Fruit fly (Drosophila melanogaster): Measurements from ENCODE around the gene CG3224.

CG3224 gene

DNA sequence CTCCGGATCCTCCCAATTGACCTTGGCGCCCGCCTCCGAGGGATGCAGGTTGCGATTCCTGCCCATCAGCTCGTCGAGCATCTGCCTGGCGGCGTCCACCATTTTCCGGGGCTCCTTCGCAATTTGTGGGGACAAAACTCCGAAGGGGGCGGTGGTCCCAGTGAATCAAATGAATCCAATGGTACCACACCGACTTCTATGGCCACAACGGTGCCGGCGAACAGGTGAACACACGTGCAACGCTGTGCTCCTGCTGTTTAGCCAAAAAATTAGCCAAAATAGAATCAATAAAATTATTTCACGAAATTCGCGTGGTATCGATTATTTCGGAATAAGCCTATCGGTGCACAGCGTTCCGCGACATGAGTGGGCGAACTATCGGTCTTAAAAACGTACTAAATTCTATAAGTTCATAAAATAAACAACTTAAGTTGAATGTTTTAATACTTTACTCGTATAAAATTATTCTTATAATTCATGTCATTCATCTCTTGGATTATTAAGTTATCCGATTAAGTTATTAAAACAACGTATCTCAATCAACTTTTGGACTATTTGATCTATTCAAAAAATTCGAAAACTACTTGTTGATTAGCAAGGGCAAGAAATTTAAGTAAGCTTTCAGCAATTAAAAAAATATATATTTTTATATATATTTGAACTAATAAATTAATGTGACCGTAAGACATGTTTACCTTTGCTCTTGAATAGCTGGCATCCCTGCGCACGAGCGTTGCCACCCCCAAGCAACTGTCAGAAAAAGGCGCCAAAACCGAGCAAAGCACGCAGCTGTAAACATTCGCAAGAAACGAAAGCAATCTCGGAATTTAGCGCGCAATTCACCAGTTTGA, 12.6 kb upstream of the CG3224 start, which contains the start of the genes CG3198 and Mcm6:
TSS of gene CG3198 (minus strand) at position 337 of the 851 bp plus-strand sequence.
TSS of gene Mcm6 (plus strand) at position 751 of the 851 bp plus-strand sequence.
- no peak for TF ChIP-seq Clk (GFP tag; optimal IDR thresholded peaks at IDR 0.05)
- TF ChIP-seq CG11617 (GFP tag; optimal IDR thresholded peaks at IDR 0.05): peak; percentile 33

DNA sequence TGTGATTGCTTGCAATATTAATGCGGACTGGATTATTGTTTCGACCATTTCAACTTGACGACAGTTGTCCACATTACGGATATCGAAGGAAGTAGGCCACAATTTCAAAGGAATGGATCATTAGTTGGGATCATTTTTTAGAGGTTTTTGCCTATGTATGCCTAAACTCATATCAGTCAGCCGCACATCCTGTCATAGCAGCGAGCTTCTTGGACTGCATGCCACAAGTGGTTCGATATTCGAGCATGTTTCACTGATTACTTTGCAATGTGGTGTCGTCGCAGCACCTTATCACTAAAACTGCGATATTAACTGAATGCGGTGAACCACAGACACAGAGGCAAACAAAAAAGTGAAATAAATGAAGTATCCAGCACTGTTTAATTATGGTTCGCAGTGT, 2.7 kb upstream of the CG3224 start:
- TF ChIP-seq CG11617 (GFP tag; optimal IDR thresholded peaks at IDR 0.05) (no peak), tj (GFP tag; optimal IDR thresholded peaks at IDR 0.05) (peak; percentile 3)

DNA sequence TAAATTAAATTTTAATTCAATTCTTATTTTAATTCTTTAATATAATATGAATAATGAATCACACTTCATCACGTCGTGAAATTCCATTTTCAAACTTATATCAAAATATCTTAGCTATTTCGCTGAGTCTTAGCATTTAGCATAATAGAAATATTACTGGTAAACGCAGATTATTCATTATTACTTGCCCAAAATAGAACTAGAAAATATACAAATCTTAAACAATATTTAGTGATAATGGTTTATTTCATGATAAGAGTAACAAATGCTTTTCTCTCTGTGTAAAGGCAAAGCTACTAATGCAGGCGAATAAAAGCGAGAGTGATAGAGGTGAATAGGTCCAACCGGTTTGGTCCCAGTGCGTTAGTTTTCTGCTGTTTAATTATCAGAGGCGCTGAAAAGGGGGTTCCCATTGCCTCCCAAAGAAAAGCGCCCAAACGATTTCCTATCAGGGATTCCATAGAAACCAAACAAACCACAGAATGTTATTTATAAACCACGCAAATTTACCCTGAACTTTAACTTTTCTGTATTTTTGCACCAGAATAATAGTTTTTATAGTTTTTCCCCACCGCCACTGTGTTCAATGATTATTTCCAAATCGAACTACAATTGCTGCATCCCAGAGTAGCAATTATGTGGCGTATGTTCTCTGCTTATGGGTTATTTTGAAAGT, 1.8 kb upstream of the CG3224 start:
- TF ChIP-seq CG7101 (tag; optimal IDR thresholded peaks at IDR 0.05): no peak
- TF ChIP-seq Mnt (GFP tag; optimal IDR thresholded peaks at IDR 0.05): no peak
- TF ChIP-seq CG1620 (GFP tag; optimal IDR thresholded peaks at IDR 0.05): no peak
- TF ChIP-seq CG33017 (tag; optimal IDR thresholded peaks at IDR 0.05): no peak
- no peak for TF ChIP-seq toe (GFP tag; optimal IDR thresholded peaks at IDR 0.05)
- TF ChIP-seq CG12768 (GFP tag; optimal IDR thresholded peaks at IDR 0.05): no peak
- no peak for TF ChIP-seq cnc (optimal IDR thresholded peaks at IDR 0.05)
- no peak for TF ChIP-seq CG11617 (GFP tag; optimal IDR thresholded peaks at IDR 0.05)
- no peak for TF ChIP-seq cic (GFP tag; optimal IDR thresholded peaks at IDR 0.05)
- TF ChIP-seq tj (GFP tag; optimal IDR thresholded peaks at IDR 0.05): no peak
- no peak for TF ChIP-seq kay (GFP tag; ENCODE audit: borderline replicate concordance)
- TF ChIP-seq ovo (GFP tag; optimal IDR thresholded peaks at IDR 0.05): no peak
- TF ChIP-seq CG5204 (GFP tag; optimal IDR thresholded peaks at IDR 0.05): no peak
- no peak for TF ChIP-seq pad (GFP tag; optimal IDR thresholded peaks at IDR 0.05)
- TF ChIP-seq bab1 (GFP tag; optimal IDR thresholded peaks at IDR 0.05): no peak
- TF ChIP-seq Hr96 (GFP tag; optimal IDR thresholded peaks at IDR 0.05): no peak
- no peak for TF ChIP-seq CG7045 (GFP tag; optimal IDR thresholded peaks at IDR 0.05)
- TF ChIP-seq CG14711 (tag; optimal IDR thresholded peaks at IDR 0.05): no peak
- no peak for TF ChIP-seq Clk (GFP tag; optimal IDR thresholded peaks at IDR 0.05)

DNA sequence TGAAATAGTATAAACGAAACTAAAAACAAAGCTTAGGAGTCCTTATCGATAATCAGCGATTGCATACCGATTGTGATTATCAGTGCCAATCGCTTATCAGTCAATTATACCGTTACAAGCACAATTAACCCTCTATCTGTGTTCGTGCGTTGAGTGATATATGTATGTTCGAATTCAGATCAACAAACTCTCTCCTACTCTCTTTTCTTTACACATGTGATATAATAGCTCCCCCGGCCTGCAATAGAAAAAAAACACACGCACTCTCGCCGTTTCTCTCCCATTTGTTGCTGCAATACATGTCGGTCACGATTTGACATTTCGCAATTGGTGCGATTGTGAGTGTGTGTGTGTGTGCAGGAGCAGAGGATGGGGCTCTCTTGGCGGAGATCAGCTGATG, 1.1 kb upstream of the CG3224 start:
- TF ChIP-seq CG7045 (GFP tag; optimal IDR thresholded peaks at IDR 0.05): no peak
- TF ChIP-seq CG14711 (tag; optimal IDR thresholded peaks at IDR 0.05): no peak
- peak; percentile 74 for TF ChIP-seq ovo (GFP tag; optimal IDR thresholded peaks at IDR 0.05)
- TF ChIP-seq Clk (GFP tag; optimal IDR thresholded peaks at IDR 0.05): no peak
- no peak for TF ChIP-seq cnc (optimal IDR thresholded peaks at IDR 0.05)
- TF ChIP-seq CG12768 (GFP tag; optimal IDR thresholded peaks at IDR 0.05): no peak
- no peak for TF ChIP-seq bab1 (GFP tag; optimal IDR thresholded peaks at IDR 0.05)
- TF ChIP-seq kay (GFP tag; ENCODE audit: borderline replicate concordance): peak; percentile 43
- no peak for TF ChIP-seq CG33017 (tag; optimal IDR thresholded peaks at IDR 0.05)
- TF ChIP-seq CG1620 (GFP tag; optimal IDR thresholded peaks at IDR 0.05): no peak
- no peak for TF ChIP-seq Crg-1 (GFP tag; optimal IDR thresholded peaks at IDR 0.05)
- peak; percentile 73 for TF ChIP-seq pad (GFP tag; optimal IDR thresholded peaks at IDR 0.05)
- no peak for TF ChIP-seq Mnt (GFP tag; optimal IDR thresholded peaks at IDR 0.05)
- TF ChIP-seq Hr96 (GFP tag; optimal IDR thresholded peaks at IDR 0.05): no peak
- no peak for TF ChIP-seq cic (GFP tag; optimal IDR thresholded peaks at IDR 0.05)

DNA sequence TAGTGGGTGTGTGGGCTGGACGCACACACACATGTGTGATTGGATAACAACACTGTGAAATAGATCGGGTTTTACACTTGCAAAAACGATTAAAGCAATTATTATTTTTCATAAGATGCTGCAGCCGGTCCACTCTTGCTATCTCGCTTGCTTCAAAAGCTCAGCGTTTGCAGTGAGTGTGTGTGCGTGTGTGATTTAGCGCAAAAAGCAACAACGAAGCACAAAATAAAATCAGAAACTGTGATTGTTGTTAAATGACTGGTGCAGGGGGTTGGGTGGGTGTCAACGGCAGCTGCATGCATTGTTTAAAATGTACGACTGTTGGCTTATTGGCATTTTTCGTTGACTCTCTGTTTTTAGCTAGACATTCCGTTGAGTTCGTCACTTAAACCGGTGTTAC, 618 bp upstream of the CG3224 start:
- TF ChIP-seq tj (GFP tag; optimal IDR thresholded peaks at IDR 0.05): peak; percentile 67
- no peak for TF ChIP-seq pad (GFP tag; optimal IDR thresholded peaks at IDR 0.05)

DNA sequence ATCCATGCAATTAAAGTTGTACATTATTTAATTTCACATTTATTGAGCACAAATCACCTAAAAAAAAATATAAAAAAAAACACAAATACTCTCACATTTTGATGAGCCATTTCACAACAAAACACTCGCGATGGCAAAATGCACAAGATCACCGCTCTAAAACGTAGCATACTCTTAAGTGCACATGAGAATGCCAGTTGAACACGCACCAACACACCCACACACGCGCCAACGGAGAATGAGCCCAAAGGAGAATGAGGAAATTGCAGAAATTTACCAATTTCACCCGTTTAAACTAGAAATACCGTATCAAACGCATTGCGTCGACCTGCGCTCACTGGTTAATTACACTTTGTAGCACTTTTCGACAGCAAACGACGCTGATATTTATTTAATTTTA, 1.3 kb downstream of the CG3224 start:
- TF ChIP-seq CG14711 (tag; optimal IDR thresholded peaks at IDR 0.05) (no peak), CG7101 (tag; optimal IDR thresholded peaks at IDR 0.05) (no peak), Clk (GFP tag; optimal IDR thresholded peaks at IDR 0.05) (no peak), CG12768 (GFP tag; optimal IDR thresholded peaks at IDR 0.05) (no peak), Crg-1 (GFP tag; optimal IDR thresholded peaks at IDR 0.05) (no peak), Hr96 (GFP tag; optimal IDR thresholded peaks at IDR 0.05) (no peak), CG11617 (GFP tag; optimal IDR thresholded peaks at IDR 0.05) (no peak), cnc (optimal IDR thresholded peaks at IDR 0.05) (no peak)

Data from whole organism, adult.